Worm (Caenorhabditis elegans): ENCODE data around the gene srx-31.

DNA sequence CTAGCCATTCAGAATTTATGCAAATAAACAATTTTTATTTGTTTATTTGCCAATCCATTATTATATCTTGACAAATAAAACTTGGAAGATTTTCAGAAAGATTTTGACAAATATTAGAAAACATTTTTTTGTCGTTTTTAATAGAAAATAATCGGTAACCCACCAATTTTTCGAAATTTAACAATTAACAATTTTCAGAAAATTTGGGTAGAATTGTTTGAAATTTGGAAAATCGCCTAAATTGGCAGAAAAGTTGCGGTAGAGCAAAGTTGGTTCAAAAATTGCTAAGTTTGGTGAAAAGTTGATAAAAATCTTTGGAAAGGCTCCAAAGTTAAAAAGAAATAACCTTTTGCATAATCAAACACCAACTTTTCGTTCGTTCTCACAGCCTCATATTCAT is 14.6 kb downstream of the srx-31 start:
- TF ChIP-seq snpc-4 (tag; optimal IDR thresholded peaks at IDR 0.05) = no peak
- no peak for TF ChIP-seq lin-11 (tag; optimal IDR thresholded peaks at IDR 0.05)
- no peak for TF ChIP-seq unc-39 (tag; optimal IDR thresholded peaks at IDR 0.05)
- no peak for TF ChIP-seq lsy-2 (tag; optimal IDR thresholded peaks at IDR 0.05)
- TF ChIP-seq nhr-237 (tag; optimal IDR thresholded peaks at IDR 0.05) = no peak
- TF ChIP-seq mab-5 (tag; optimal IDR thresholded peaks at IDR 0.05) = no peak
- TF ChIP-seq elt-1 (tag; optimal IDR thresholded peaks at IDR 0.05) = no peak
- TF ChIP-seq sem-4 (tag; optimal IDR thresholded peaks at IDR 0.05) = no peak
- TF ChIP-seq zag-1 (tag; optimal IDR thresholded peaks at IDR 0.05) = no peak
- TF ChIP-seq ama-1 (optimal IDR thresholded peaks at IDR 0.05) = no peak
